Fruit fly (Drosophila melanogaster) whole organism, embryonic: ENCODE measurements around the gene Uba4.

ENCODE experiments used
- Blimp-1 ChIP-seq: fragments of 200-800 bp; sonication (Bioruptor generic); optimal IDR thresholded peaks from 3 replicates; lab custom pipeline; 2018; ENCODE audit warnings: missing biosample characterization, missing genetic modification characterization, mild to moderate bottlenecking, moderate library complexity, missing genetic modification reagents
- CG10147 ChIP-seq: fragments of 200-800 bp; sonication (Bioruptor generic); optimal IDR thresholded peaks from 2 replicates; lab custom pipeline; 2019; ENCODE audit warnings: missing biosample characterization, mild to moderate bottlenecking, missing genetic modification characterization, moderate library complexity
- CG10431 ChIP-seq: fragments of 200-800 bp; sonication (Bioruptor generic); optimal IDR thresholded peaks from 3 replicates; lab custom pipeline; 2018; ENCODE audit warnings: missing biosample characterization, mild to moderate bottlenecking, missing genetic modification characterization
- CG11504 ChIP-seq: fragments of 200-800 bp; sonication (Bioruptor generic); optimal IDR thresholded peaks from 3 replicates; lab custom pipeline; 2019; ENCODE audit warnings: missing biosample characterization, mild to moderate bottlenecking, missing genetic modification characterization, moderate library complexity
- CG12071 ChIP-seq: fragments of 200-800 bp; sonication (Bioruptor generic); optimal IDR thresholded peaks from 3 replicates; lab custom pipeline; 2018; ENCODE audit warnings: missing biosample characterization, mild to moderate bottlenecking, missing genetic modification characterization
- CG1233 ChIP-seq: fragments of 200-800 bp; sonication (Bioruptor generic); optimal IDR thresholded peaks from 4 replicates; lab custom pipeline; 2018; ENCODE audit warnings: missing biosample characterization, mild to moderate bottlenecking, missing genetic modification characterization
- CG15073 ChIP-seq: fragments of 200-800 bp; sonication (Bioruptor generic); optimal IDR thresholded peaks from 2 replicates; lab custom pipeline; 2016; ENCODE audit warnings: missing biosample characterization, missing genetic modification characterization
- CG16813 ChIP-seq: fragments of 200-800 bp; sonication (Bioruptor generic); IDR thresholded peaks from 3 replicates; pipeline ENCODE4 v1.3.6; 2022; ENCODE audit warnings: missing biosample characterization, missing genetic modification characterization; ENCODE audit not compliant: partially characterized antibody
- CG17802 ChIP-seq: fragments of 200-800 bp; sonication (Bioruptor generic); optimal IDR thresholded peaks from 2 replicates; lab custom pipeline; 2018; ENCODE audit warnings: missing biosample characterization, mild to moderate bottlenecking, missing genetic modification characterization, moderate library complexity
- CG30431 ChIP-seq: fragments of 200-800 bp; sonication (Bioruptor generic); optimal IDR thresholded peaks from 2 replicates; lab custom pipeline; 2017; ENCODE audit warnings: missing biosample characterization, missing genetic modification characterization
- CG31224 ChIP-seq: fragments of 200-800 bp; sonication (Bioruptor generic); IDR thresholded peaks from 2 replicates; pipeline ENCODE4 v1.3.6; 2022; ENCODE audit warnings: missing biosample characterization, missing genetic modification characterization
- CG31365 ChIP-seq: fragments of 200-800 bp; sonication (Bioruptor generic); optimal IDR thresholded peaks from 2 replicates; lab custom pipeline; 2018; ENCODE audit warnings: missing biosample characterization, mild to moderate bottlenecking, missing genetic modification characterization
- CG3163 ChIP-seq: fragments of 200-800 bp; sonication (Bioruptor generic); optimal IDR thresholded peaks from 3 replicates; lab custom pipeline; 2016; ENCODE audit warnings: missing biosample characterization, missing genetic modification characterization
- CG5180 ChIP-seq: fragments of 200-800 bp; sonication (Bioruptor generic); optimal IDR thresholded peaks from 3 replicates; lab custom pipeline; 2017; ENCODE audit warnings: missing biosample characterization, missing genetic modification characterization, mild to moderate bottlenecking, moderate library complexity, missing genetic modification reagents
- CG6854 ChIP-seq: fragments of 200-800 bp; sonication (Bioruptor generic); optimal IDR thresholded peaks from 3 replicates; lab custom pipeline; 2017; ENCODE audit warnings: missing biosample characterization, mild to moderate bottlenecking, missing genetic modification characterization
- CG7839 ChIP-seq: fragments of 200-800 bp; sonication (Bioruptor generic); optimal IDR thresholded peaks from 3 replicates; lab custom pipeline; 2018; ENCODE audit warnings: missing biosample characterization, mild to moderate bottlenecking, missing genetic modification characterization, moderate library complexity
- Dfd ChIP-seq, 2 experiments: fragments of >200 bp; optimal IDR thresholded peaks; 2 replicates each; lab custom pipeline; 2017; ENCODE audit warnings: missing biosample characterization in 2 of 2, missing genetic modification characterization in 2 of 2
- Dip3 ChIP-seq: fragments of 200-800 bp; sonication (Bioruptor generic); optimal IDR thresholded peaks from 3 replicates; lab custom pipeline; 2016; ENCODE audit warnings: missing biosample characterization, missing genetic modification characterization
- Hmx ChIP-seq: fragments of 200-800 bp; sonication (Bioruptor generic); optimal IDR thresholded peaks from 2 replicates; lab custom pipeline; 2016; ENCODE audit warnings: missing biosample characterization, missing genetic modification characterization
- Lpt ChIP-seq: fragments of >200 bp; optimal IDR thresholded peaks from 2 replicates; lab custom pipeline; 2018; ENCODE audit warnings: missing biosample characterization, missing genetic modification characterization
- Neu2 ChIP-seq: fragments of 200-800 bp; sonication (Bioruptor generic); optimal IDR thresholded peaks from 3 replicates; lab custom pipeline; 2016; ENCODE audit warnings: missing biosample characterization, missing genetic modification characterization, borderline replicate concordance
- NfI ChIP-seq: fragments of 200-800 bp; sonication (Bioruptor generic); optimal IDR thresholded peaks from 3 replicates; lab custom pipeline; 2018; ENCODE audit warnings: missing biosample characterization, mild to moderate bottlenecking, missing genetic modification characterization, moderate library complexity
- Ptx1 ChIP-seq: fragments of 200-800 bp; sonication (Bioruptor generic); IDR thresholded peaks from 2 replicates; pipeline ENCODE4 v1.3.6; 2022; ENCODE audit warnings: missing biosample characterization, missing genetic modification characterization
- Scr ChIP-seq: fragments of 200-800 bp; sonication (Bioruptor generic); IDR thresholded peaks from 2 replicates; pipeline ENCODE4 v1.3.6; 2022; ENCODE audit warnings: missing biosample characterization, missing genetic modification characterization; ENCODE audit not compliant: partially characterized antibody
- Sox100B ChIP-seq: fragments of 200-800 bp; sonication (Bioruptor generic); optimal IDR thresholded peaks from 3 replicates; lab custom pipeline; 2018; ENCODE audit warnings: missing biosample characterization, mild to moderate bottlenecking, missing genetic modification characterization
- Spps ChIP-seq: fragments of 200-800 bp; sonication (Bioruptor generic); optimal IDR thresholded peaks from 2 replicates; lab custom pipeline; 2018; ENCODE audit warnings: missing biosample characterization, mild to moderate bottlenecking, missing genetic modification characterization
- TFAM ChIP-seq: fragments of 200-800 bp; sonication (Bioruptor generic); optimal IDR thresholded peaks from 2 replicates; lab custom pipeline; 2017; ENCODE audit warnings: missing biosample characterization, missing genetic modification characterization, inconsistent platforms
- Vsx1 ChIP-seq: fragments of 200-800 bp; sonication (Bioruptor generic); optimal IDR thresholded peaks from 2 replicates; lab custom pipeline; 2017; ENCODE audit warnings: missing biosample characterization, mild to moderate bottlenecking, missing genetic modification characterization, missing genetic modification reagents
- ato ChIP-seq: fragments of 200-800 bp; sonication (Bioruptor generic); IDR thresholded peaks from 2 replicates; pipeline ENCODE4 v1.3.6; 2022; ENCODE audit warnings: missing biosample characterization, missing genetic modification characterization; ENCODE audit not compliant: partially characterized antibody
- bbx ChIP-seq: fragments of 200-800 bp; sonication (Bioruptor generic); IDR thresholded peaks from 2 replicates; pipeline ENCODE4 v1.3.6; 2022; ENCODE audit warnings: missing biosample characterization, missing genetic modification characterization; ENCODE audit not compliant: partially characterized antibody
- cg ChIP-seq: fragments of 200-800 bp; sonication (Bioruptor generic); optimal IDR thresholded peaks from 3 replicates; lab custom pipeline; 2019; ENCODE audit warnings: missing biosample characterization, mild to moderate bottlenecking, missing genetic modification characterization, moderate library complexity
- da ChIP-seq: fragments of 200-800 bp; sonication (Bioruptor generic); optimal IDR thresholded peaks from 2 replicates; lab custom pipeline; 2016; ENCODE audit warnings: missing biosample characterization, missing genetic modification characterization
- dan ChIP-seq: fragments of 200-800 bp; sonication (Bioruptor generic); IDR thresholded peaks from 2 replicates; pipeline ENCODE4 v1.3.6; 2022; ENCODE audit warnings: missing biosample characterization, missing genetic modification characterization
- dimm ChIP-seq: fragments of 200-800 bp; sonication (Bioruptor generic); IDR thresholded peaks from 2 replicates; pipeline ENCODE4 v1.3.6; 2022; ENCODE audit warnings: missing biosample characterization, missing genetic modification characterization
- fd64A ChIP-seq: fragments of 200-800 bp; sonication (Bioruptor generic); optimal IDR thresholded peaks from 3 replicates; lab custom pipeline; 2018; ENCODE audit warnings: missing biosample characterization, mild to moderate bottlenecking, missing genetic modification characterization
- gsb-n ChIP-seq: fragments of 200-800 bp; sonication (Bioruptor generic); optimal IDR thresholded peaks from 3 replicates; lab custom pipeline; 2018; ENCODE audit warnings: missing biosample characterization, mild to moderate bottlenecking, missing genetic modification characterization
- jing ChIP-seq: fragments of 200-800 bp; sonication (Bioruptor generic); optimal IDR thresholded peaks from 2 replicates; lab custom pipeline; 2018; ENCODE audit warnings: missing biosample characterization, mild to moderate bottlenecking, missing genetic modification characterization
- ken ChIP-seq: fragments of 200-800 bp; sonication (Bioruptor generic); IDR thresholded peaks from 3 replicates; pipeline ENCODE4 v1.3.6; 2022; ENCODE audit warnings: missing biosample characterization, missing genetic modification characterization
- knrl ChIP-seq: fragments of 200-800 bp; sonication (Bioruptor generic); IDR thresholded peaks from 3 replicates; pipeline ENCODE4 v1.3.6; 2022; ENCODE audit warnings: missing biosample characterization, missing genetic modification characterization; ENCODE audit not compliant: partially characterized antibody
- lola ChIP-seq, 3 experiments: fragments of >200 bp in 2 of 3; fragments of 200-800 bp in 1 of 3; sonication (Bioruptor generic) in 1 of 3; optimal IDR thresholded peaks; 2 replicates each; lab custom pipeline; 2017 to 2019; ENCODE audit warnings: missing biosample characterization in 3 of 3, missing genetic modification characterization in 3 of 3, mild to moderate bottlenecking in 1 of 3, moderate library complexity in 1 of 3
- oc ChIP-seq: fragments of 200-800 bp; sonication (Bioruptor generic); optimal IDR thresholded peaks from 2 replicates; lab custom pipeline; 2018; ENCODE audit warnings: missing biosample characterization, mild to moderate bottlenecking, missing genetic modification characterization, moderate library complexity
- odd ChIP-seq: fragments of 200-800 bp; sonication (Bioruptor generic); optimal IDR thresholded peaks from 2 replicates; lab custom pipeline; 2017; ENCODE audit warnings: missing biosample characterization, mild to moderate bottlenecking, missing genetic modification characterization
- p53 ChIP-seq: fragments of 200-800 bp; sonication (Bioruptor generic); optimal IDR thresholded peaks from 2 replicates; lab custom pipeline; 2016; ENCODE audit warnings: missing biosample characterization, missing genetic modification characterization
- pnt ChIP-seq: fragments of 200-800 bp; sonication (Bioruptor generic); optimal IDR thresholded peaks from 3 replicates; lab custom pipeline; 2016; ENCODE audit warnings: missing biosample characterization, missing genetic modification characterization
- seq ChIP-seq: fragments of 200-800 bp; sonication (Bioruptor generic); IDR thresholded peaks from 2 replicates; pipeline ENCODE4 v1.3.6; 2022; ENCODE audit warnings: missing biosample characterization, missing genetic modification characterization
- slp2 ChIP-seq: fragments of 200-800 bp; sonication (Bioruptor generic); optimal IDR thresholded peaks from 2 replicates; lab custom pipeline; 2016; ENCODE audit warnings: missing biosample characterization, missing genetic modification characterization
- sna ChIP-seq: fragments of 200-800 bp; sonication (Bioruptor generic); IDR thresholded peaks from 2 replicates; pipeline ENCODE4 v1.3.6; 2022; ENCODE audit warnings: missing biosample characterization, missing genetic modification characterization; ENCODE audit not compliant: partially characterized antibody
- trem ChIP-seq: fragments of 200-800 bp; optimal IDR thresholded peaks from 3 replicates; lab custom pipeline; 2019; ENCODE audit warnings: missing biosample characterization, mild to moderate bottlenecking, missing genetic modification characterization, moderate library complexity
- tup ChIP-seq: fragments of 200-800 bp; sonication (Bioruptor generic); optimal IDR thresholded peaks from 2 replicates; lab custom pipeline; 2016; ENCODE audit warnings: missing biosample characterization, mild to moderate bottlenecking, missing genetic modification characterization, moderate library complexity
- zfh1 ChIP-seq: fragments of 200-800 bp; sonication (Bioruptor generic); IDR thresholded peaks from 3 replicates; pipeline ENCODE4 v1.3.6; 2022; ENCODE audit warnings: missing biosample characterization, missing genetic modification characterization

The Uba4 gene

dm6 chr2L:8485562-8485961 lies 31.6 kb upstream of the Uba4 start (continued):
- TF ChIP-seq CG5180 (no peak), oc (no peak), CG10147 (GFP tag; lab: Kevin White, UChicago) (no peak), CG31224 (GFP tag; lab: Robert Waterston, UW) (no peak), zfh1 (GFP tag; lab: Robert Waterston, UW) (peak; percentile 29; the same call in 1 of the 3 replicates), CG3163 (GFP tag; lab: Kevin White, UChicago) (no peak), Vsx1 (GFP tag; lab: Kevin White, UChicago) (no peak), fd64A (no peak), ato (peak; percentile 38; the same call in 1 of the 2 replicates), dimm (GFP tag; lab: Robert Waterston, UW) (no peak), CG10431 (GFP tag; lab: Kevin White, UChicago) (no peak), CG7839 (tag; lab: Kevin White, UChicago) (peak; percentile 22), CG15073 (GFP tag; lab: Kevin White, UChicago) (no peak), Spps (tag; lab: Kevin White, UChicago) (no peak), p53 (no peak), CG1233 (GFP tag; lab: Kevin White, UChicago) (no peak), Blimp-1 (GFP tag; lab: Kevin White, UChicago) (no peak), pnt (GFP tag; lab: Kevin White, UChicago) (no peak), Lpt (GFP tag; lab: Kevin White, UChicago) (no peak), CG11504 (tag; lab: Kevin White, UChicago) (no peak), Ptx1 (GFP tag; lab: Robert Waterston, UW) (no peak), odd (GFP tag; lab: Kevin White, UChicago) (no peak), da (GFP tag; lab: Kevin White, UChicago) (no peak), Dfd (GFP tag; optimal IDR thresholded peaks at IDR 0.05; lab: Kevin White, UChicago) (no peak), trem (tag; lab: Kevin White, UChicago) (no peak), seq (GFP tag; lab: Robert Waterston, UW) (no peak), cg (GFP tag; lab: Kevin White, UChicago) (no peak), knrl (GFP tag; lab: Robert Waterston, UW) (peak; percentile 34; the same call in 1 of the 3 replicates), bbx (GFP tag; lab: Robert Waterston, UW) (peak; percentile 76), gsb-n (tag; lab: Kevin White, UChicago) (no peak), Scr (peak; percentile 56), tup (GFP tag; lab: Kevin White, UChicago) (no peak), TFAM (GFP tag; lab: Kevin White, UChicago) (no peak), jing (no peak), sna (no peak), Neu2 (no peak), Sox100B (no peak), NfI (GFP tag; lab: Kevin White, UChicago) (no peak), ken (GFP tag; lab: Robert Waterston, UW) (no peak), lola (GFP tag; optimal IDR thresholded peaks at IDR 0.05; lab: Kevin White, UChicago) (no peak), CG6854 (GFP tag; lab: Kevin White, UChicago) (no peak), Dip3 (GFP tag; lab: Kevin White, UChicago) (no peak), CG12071 (GFP tag; lab: Kevin White, UChicago) (no peak), dan (GFP tag; lab: Robert Waterston, UW) (no peak), CG31365 (peak; percentile 50), Hmx (GFP tag; lab: Kevin White, UChicago) (no peak), CG16813 (peak; percentile 66), slp2 (no peak), CG17802 (tag; lab: Kevin White, UChicago) (no peak), CG30431 (GFP tag; lab: Kevin White, UChicago) (no peak)
